Worm (Caenorhabditis elegans) whole organism, L4 larva: ENCODE measurements around the gene nep-13.

Experiments used
- D1046.2 ChIP-seq: fragments of 200-800 bp; sonication (Bioruptor generic); IDR thresholded peaks from 2 replicates; pipeline ENCODE4 v1.3.6; 2022; ENCODE audit warnings: missing genetic modification characterization, missing compliant biosample characterization
- R02D3.7 ChIP-seq: fragments of 150-350 bp; sonication (generic microtip); optimal IDR thresholded peaks from 3 replicates; lab custom pipeline; 2014; ENCODE audit warnings: missing biosample characterization, missing genetic modification characterization
- T20F7.1 ChIP-seq: fragments of 200-800 bp; sonication (Bioruptor generic); optimal IDR thresholded peaks from 2 replicates; lab custom pipeline; 2018; ENCODE audit warnings: mild to moderate bottlenecking, missing genetic modification characterization, missing compliant biosample characterization
- T26A8.4 ChIP-seq: fragments of 200-800 bp; sonication (Bioruptor generic); IDR thresholded peaks from 2 replicates; pipeline ENCODE4 v1.3.6; 2022; ENCODE audit warnings: missing genetic modification characterization, missing compliant biosample characterization
- Y48G9A.11 ChIP-seq: fragments of 200-800 bp; sonication (Bioruptor generic); IDR thresholded peaks from 2 replicates; pipeline ENCODE4 v1.3.6; 2022; ENCODE audit warnings: missing genetic modification reagents, missing genetic modification characterization, missing compliant biosample characterization
- ZK546.5 ChIP-seq, 2 experiments: sonication (generic microtip); optimal IDR thresholded peaks; 2 replicates each; lab custom pipeline; 2017; ENCODE audit warnings: missing biosample characterization in 2 of 2, missing genetic modification characterization in 2 of 2
- aha-1 ChIP-seq: fragments of 150-350 bp; peaks from one replicate; lab custom pipeline; 2014; ENCODE audit warnings: missing biosample characterization, missing genetic modification characterization
- arid-1 ChIP-seq: fragments of 200-800 bp; sonication (Bioruptor generic); conservative IDR thresholded peaks from 2 replicates; pipeline ENCODE4 v1.3.6; 2022; ENCODE audit warnings: missing genetic modification reagents, missing genetic modification characterization, missing compliant biosample characterization
- attf-4 ChIP-seq: sonication (generic microtip); optimal IDR thresholded peaks from 3 replicates; lab custom pipeline; 2017; ENCODE audit warnings: missing biosample characterization, missing genetic modification characterization
- ceh-20 ChIP-seq: fragments of 200-800 bp; sonication (Bioruptor generic); IDR thresholded peaks from 2 replicates; pipeline ENCODE4 v1.3.6; 2022; ENCODE audit warnings: missing genetic modification reagents, missing genetic modification characterization, missing compliant biosample characterization
- ceh-28 ChIP-seq: fragments of 150-350 bp; optimal IDR thresholded peaks from 2 replicates; lab custom pipeline; 2014; ENCODE audit warnings: missing biosample characterization, missing genetic modification reagents, missing genetic modification characterization
- ceh-62 ChIP-seq: sonication (generic microtip); optimal IDR thresholded peaks from 2 replicates; lab custom pipeline; 2017; ENCODE audit warnings: missing biosample characterization, missing genetic modification characterization
- ces-1 ChIP-seq: fragments of 150-350 bp; sonication (generic microtip); optimal IDR thresholded peaks from 4 replicates; lab custom pipeline; 2014; ENCODE audit warnings: missing biosample characterization, missing genetic modification reagents, missing genetic modification characterization
- ctbp-1 ChIP-seq: fragments of 200-800 bp; sonication (Bioruptor generic); IDR thresholded peaks from 2 replicates; pipeline ENCODE4 v1.3.6; 2022; ENCODE audit warnings: missing genetic modification reagents, missing genetic modification characterization, missing compliant biosample characterization
- daf-12 ChIP-seq: fragments of 150-350 bp; optimal IDR thresholded peaks from 2 replicates; lab custom pipeline; 2014; ENCODE audit warnings: missing biosample characterization, missing genetic modification reagents, missing genetic modification characterization
- daf-16 ChIP-seq, 3 experiments: sonication (generic microtip); optimal IDR thresholded peaks; 2 replicates each; lab custom pipeline; 2016 to 2017; ENCODE audit warnings: missing genetic modification characterization in 3 of 3, missing genetic modification reagents in 3 of 3, mild to moderate bottlenecking in 2 of 3, missing compliant biosample characterization in 2 of 3, missing biosample characterization in 1 of 3, moderate library complexity in 1 of 3
- dpl-1 ChIP-seq: fragments of 150-350 bp; optimal IDR thresholded peaks from 2 replicates; lab custom pipeline; 2014; ENCODE audit warnings: missing biosample characterization, missing genetic modification reagents, missing genetic modification characterization
- dve-1 ChIP-seq: sonication (generic microtip); optimal IDR thresholded peaks from 2 replicates; lab custom pipeline; 2017; ENCODE audit warnings: antibody characterized with exemption, mild to moderate bottlenecking, missing genetic modification characterization, missing compliant biosample characterization; ENCODE audit not compliant: insufficient read depth
- egl-43 ChIP-seq: fragments of 200-800 bp; sonication (Bioruptor generic); IDR thresholded peaks from 2 replicates; pipeline ENCODE4 v1.3.6; 2022; ENCODE audit warnings: missing genetic modification reagents, missing genetic modification characterization, missing compliant biosample characterization
- fkh-10 ChIP-seq: fragments of 150-350 bp; optimal IDR thresholded peaks from 2 replicates; lab custom pipeline; 2014; ENCODE audit warnings: missing biosample characterization, missing genetic modification reagents, missing genetic modification characterization
- hlh-11 ChIP-seq: fragments of 200-800 bp; sonication (Bioruptor generic); optimal IDR thresholded peaks from 2 replicates; lab custom pipeline; 2018; ENCODE audit warnings: mild to moderate bottlenecking, missing genetic modification characterization, missing compliant biosample characterization
- hlh-30 ChIP-seq: sonication (generic microtip); optimal IDR thresholded peaks from 2 replicates; lab custom pipeline; 2017; ENCODE audit warnings: antibody characterized with exemption, mild to moderate bottlenecking, missing genetic modification characterization, missing compliant biosample characterization; ENCODE audit not compliant: insufficient read depth
- hmg-1.1 ChIP-seq: fragments of 200-800 bp; sonication (Bioruptor generic); IDR thresholded peaks from 2 replicates; pipeline ENCODE4 v1.3.6; 2022; ENCODE audit warnings: missing genetic modification reagents, missing genetic modification characterization, missing compliant biosample characterization
- lin-15B ChIP-seq: fragments of 150-350 bp; sonication (generic microtip); optimal IDR thresholded peaks from 3 replicates; lab custom pipeline; 2014; ENCODE audit warnings: missing biosample characterization, missing genetic modification characterization
- lin-38 ChIP-seq: fragments of 200-800 bp; sonication (Bioruptor generic); IDR thresholded peaks from 2 replicates; pipeline ENCODE4 v1.3.6; 2022; ENCODE audit warnings: missing genetic modification reagents, missing genetic modification characterization, missing compliant biosample characterization
- mdl-1 ChIP-seq, 2 experiments: fragments of 150-350 bp in 1 of 2; sonication (generic microtip) in 1 of 2; optimal IDR thresholded peaks; 2 replicates each; lab custom pipeline; 2014 to 2017; ENCODE audit warnings: missing biosample characterization in 2 of 2, missing genetic modification characterization in 2 of 2
- mdt-29 ChIP-seq: fragments of 200-800 bp; sonication (Bioruptor generic); IDR thresholded peaks from 2 replicates; pipeline ENCODE4 v1.3.6; 2022; ENCODE audit warnings: missing genetic modification reagents, missing genetic modification characterization, missing compliant biosample characterization
- mes-2 ChIP-seq: sonication (generic microtip); optimal IDR thresholded peaks from 2 replicates; lab custom pipeline; 2016; ENCODE audit warnings: missing genotype, mild to moderate bottlenecking, missing genetic modification characterization, missing compliant biosample characterization; ENCODE audit not compliant: poor library complexity, severe bottlenecking
- mxl-2 ChIP-seq: fragments of 200-800 bp; sonication (Bioruptor generic); conservative IDR thresholded peaks from 2 replicates; pipeline ENCODE4 v1.3.6; 2022; ENCODE audit warnings: missing genetic modification reagents, missing genetic modification characterization, missing compliant biosample characterization
- mxl-3 ChIP-seq: fragments of 200-800 bp; sonication (Bioruptor generic); optimal IDR thresholded peaks from 2 replicates; lab custom pipeline; 2018; ENCODE audit warnings: mild to moderate bottlenecking, missing genetic modification characterization, missing compliant biosample characterization
- nhr-10 ChIP-seq: fragments of 150-350 bp; optimal IDR thresholded peaks from 2 replicates; lab custom pipeline; 2014; ENCODE audit warnings: missing biosample characterization, missing genetic modification characterization
- nhr-102 ChIP-seq: sonication (generic microtip); optimal IDR thresholded peaks from 2 replicates; lab custom pipeline; 2016; ENCODE audit warnings: mild to moderate bottlenecking, missing genetic modification characterization, moderate library complexity, missing compliant biosample characterization
- nhr-11 ChIP-seq: fragments of 150-350 bp; optimal IDR thresholded peaks from 2 replicates; lab custom pipeline; 2014; ENCODE audit warnings: missing biosample characterization, missing genetic modification characterization
- nhr-111 ChIP-seq: fragments of 200-800 bp; sonication (Bioruptor generic); optimal IDR thresholded peaks from 2 replicates; lab custom pipeline; 2018; ENCODE audit warnings: mild to moderate bottlenecking, missing genetic modification characterization, missing compliant biosample characterization
- nhr-25 ChIP-seq: sonication (generic microtip); optimal IDR thresholded peaks from 2 replicates; lab custom pipeline; 2017; ENCODE audit warnings: missing genetic modification characterization, mild to moderate bottlenecking, missing compliant biosample characterization, antibody characterized with exemption, moderate library complexity, borderline replicate concordance; ENCODE audit not compliant: insufficient read depth
- nhr-41 ChIP-seq: fragments of 200-800 bp; sonication (Bioruptor generic); IDR thresholded peaks from 2 replicates; pipeline ENCODE4 v1.3.6; 2022; ENCODE audit warnings: missing genetic modification reagents, missing genetic modification characterization, missing compliant biosample characterization
- nhr-48 ChIP-seq: sonication (generic microtip); optimal IDR thresholded peaks from 2 replicates; lab custom pipeline; 2016; ENCODE audit warnings: mild to moderate bottlenecking, missing genetic modification characterization, missing compliant biosample characterization
- php-3 ChIP-seq: fragments of 200-800 bp; sonication (Bioruptor generic); IDR thresholded peaks from 2 replicates; pipeline ENCODE4 v1.3.6; 2022; ENCODE audit warnings: missing genetic modification reagents, missing genetic modification characterization, missing compliant biosample characterization
- pqm-1 ChIP-seq: sonication (generic microtip); optimal IDR thresholded peaks from 2 replicates; lab custom pipeline; 2017; ENCODE audit warnings: missing biosample characterization, missing genetic modification characterization
- rbr-2 ChIP-seq: sonication (generic microtip); optimal IDR thresholded peaks from 2 replicates; lab custom pipeline; 2016; ENCODE audit warnings: missing genotype, missing genetic modification characterization, missing compliant biosample characterization
- saeg-2 ChIP-seq: fragments of 200-800 bp; sonication (Bioruptor generic); IDR thresholded peaks from 2 replicates; pipeline ENCODE4 v1.3.6; 2022; ENCODE audit warnings: missing genetic modification reagents, missing genetic modification characterization, missing compliant biosample characterization
- sdz-12 ChIP-seq: fragments of 200-800 bp; sonication (Bioruptor generic); optimal IDR thresholded peaks from 2 replicates; lab custom pipeline; 2018; ENCODE audit warnings: mild to moderate bottlenecking, missing genetic modification characterization, missing compliant biosample characterization
- set-16 ChIP-seq: fragments of 200-800 bp; sonication (Bioruptor generic); IDR thresholded peaks from 2 replicates; pipeline ENCODE4 v1.3.6; 2022; ENCODE audit warnings: missing genetic modification reagents, missing genetic modification characterization, missing compliant biosample characterization
- skn-1 ChIP-seq: fragments of 150-350 bp; optimal IDR thresholded peaks from 2 replicates; lab custom pipeline; 2014; ENCODE audit warnings: missing biosample characterization, missing genetic modification characterization
- snpc-1.2 ChIP-seq: fragments of 200-800 bp; sonication (Bioruptor generic); IDR thresholded peaks from 2 replicates; pipeline ENCODE4 v1.3.6; 2022; ENCODE audit warnings: missing genetic modification reagents, missing genetic modification characterization, missing compliant biosample characterization
- spr-1 ChIP-seq: sonication (generic microtip); optimal IDR thresholded peaks from 2 replicates; lab custom pipeline; 2016; ENCODE audit warnings: mild to moderate bottlenecking, missing genetic modification characterization, missing compliant biosample characterization
- unc-130 ChIP-seq: sonication (generic microtip); optimal IDR thresholded peaks from 2 replicates; lab custom pipeline; 2016; ENCODE audit warnings: missing genetic modification reagents, missing genetic modification characterization, missing compliant biosample characterization
- unc-62 ChIP-seq, 3 experiments: fragments of 150-350 bp in 1 of 3; sonication (generic microtip); optimal IDR thresholded peaks in 2 of 3; peaks in 1 of 3; 1 replicate in 1 of 3; 2 replicates in 2 of 3; lab custom pipeline; 2014 to 2017; ENCODE audit warnings: missing biosample characterization in 3 of 3, missing genetic modification characterization in 3 of 3, missing genetic modification reagents in 3 of 3, missing genotype in 1 of 3
- zip-11 ChIP-seq: fragments of 200-800 bp; sonication (Bioruptor generic); IDR thresholded peaks from 2 replicates; pipeline ENCODE4 v1.3.6; 2022; ENCODE audit warnings: missing genetic modification characterization, missing compliant biosample characterization
- zip-2 ChIP-seq: fragments of 150-350 bp; optimal IDR thresholded peaks from 2 replicates; lab custom pipeline; 2014; ENCODE audit warnings: missing biosample characterization, missing genetic modification characterization
- ztf-7 ChIP-seq: fragments of 150-350 bp; optimal IDR thresholded peaks from 2 replicates; lab custom pipeline; 2014; ENCODE audit warnings: missing biosample characterization, missing genetic modification characterization

nep-13 gene

DNA sequence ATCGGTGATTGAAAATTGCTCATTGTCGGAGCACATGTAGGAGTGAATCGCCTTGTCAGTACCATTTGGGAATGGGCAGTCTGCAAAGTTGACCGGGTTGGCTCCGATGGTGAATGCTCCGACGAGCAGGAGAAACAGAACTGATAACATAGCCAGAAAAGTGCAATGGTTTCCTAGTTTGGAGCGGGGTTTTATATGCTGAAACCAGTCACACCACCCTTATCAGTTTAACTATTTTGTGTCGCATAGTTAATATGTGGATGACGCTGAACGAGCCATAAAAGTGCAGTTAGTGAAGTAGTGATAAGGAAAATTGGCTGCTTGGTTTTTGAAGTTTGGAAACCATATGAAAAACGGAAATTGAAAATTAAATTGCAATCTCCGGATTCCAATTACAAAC, 36.6 kb upstream of the nep-13 start, which contains the start of gene C17F4.7:
Gene C17F4.7, minus strand, starts transcription at position 180 of the 400 bp plus-strand sequence.
- TF ChIP-seq nhr-11 (tag; lab: Kevin White, UChicago) (no peak), mxl-2 (no peak; the same call in 1 of the 2 replicates), T26A8.4 (GFP tag; lab: Robert Waterston, UW) (no peak), mes-2 (tag; lab: Kevin White, UChicago) (peak; percentile 14), daf-16 (GFP tag; optimal IDR thresholded peaks at IDR 0.05; lab: Kevin White, UChicago) (no peak), daf-16 (tag; optimal IDR thresholded peaks at IDR 0.05; lab: Kevin White, UChicago) (peak; percentile 77), ctbp-1 (no peak), Y48G9A.11 (no peak), ces-1 (no peak), spr-1 (tag; lab: Kevin White, UChicago) (no peak), nhr-41 (GFP tag; lab: Robert Waterston, UW) (no peak), hmg-1.1 (no peak), saeg-2 (no peak), set-16 (GFP tag; lab: Robert Waterston, UW) (no peak), nhr-25 (tag; lab: Kevin White, UChicago) (no peak), lin-15B (tag; lab: Kevin White, UChicago) (no peak), aha-1 (tag; lab: Kevin White, UChicago) (peak; percentile 62), snpc-1.2 (GFP tag; lab: Robert Waterston, UW) (no peak), unc-130 (GFP tag; lab: Kevin White, UChicago) (no peak), ZK546.5 (tag; optimal IDR thresholded peaks at IDR 0.05; lab: Kevin White, UChicago) (no peak), lin-38 (0 out of 2 replicates have a peak, but pooled peaks have one; percentile 12), ceh-28 (no peak), hlh-30 (tag; lab: Kevin White, UChicago) (peak; percentile 2), skn-1 (tag; lab: Kevin White, UChicago) (no peak), mdl-1 (tag; optimal IDR thresholded peaks at IDR 0.05; lab: Kevin White, UChicago) (no peak), attf-4 (tag; lab: Kevin White, UChicago) (no peak), D1046.2 (GFP tag; lab: Robert Waterston, UW) (no peak), dve-1 (peak; percentile 87), nhr-10 (no peak), pqm-1 (tag; lab: Kevin White, UChicago) (peak; percentile 84), sdz-12 (GFP tag; lab: Kevin White, UChicago) (no peak), zip-11 (GFP tag; lab: Robert Waterston, UW) (no peak), mdt-29 (GFP tag; lab: Robert Waterston, UW) (no peak), mxl-3 (GFP tag; lab: Kevin White, UChicago) (peak; percentile 62), T20F7.1 (GFP tag; lab: Kevin White, UChicago) (no peak), ceh-62 (tag; lab: Kevin White, UChicago) (no peak), hlh-11 (tag; lab: Kevin White, UChicago) (peak; percentile 84), daf-12 (tag; lab: Kevin White, UChicago) (no peak), zip-2 (tag; lab: Kevin White, UChicago) (no peak), dpl-1 (no peak), nhr-102 (tag; lab: Kevin White, UChicago) (peak; percentile 41), rbr-2 (tag; lab: Kevin White, UChicago) (no peak), egl-43 (GFP tag; lab: Robert Waterston, UW) (no peak), ceh-20 (GFP tag; lab: Robert Waterston, UW) (no peak), R02D3.7 (tag; lab: Kevin White, UChicago) (no peak), unc-62 (GFP tag; optimal IDR thresholded peaks at IDR 0.05 in 1 of 2; lab: Kevin White, UChicago) (peak in 1 of 2 experiments; percentile 80), unc-62 (tag; optimal IDR thresholded peaks at IDR 0.05; lab: Kevin White, UChicago) (no peak), fkh-10 (GFP tag; lab: Kevin White, UChicago) (no peak), nhr-111 (no peak), ztf-7 (tag; lab: Kevin White, UChicago) (no peak), nhr-48 (tag; lab: Kevin White, UChicago) (peak; percentile 37), arid-1 (GFP tag; lab: Robert Waterston, UW) (no peak), php-3 (GFP tag; lab: Robert Waterston, UW) (peak; percentile 96)
